Worm (Caenorhabditis elegans): ENCODE data around the gene cpt-6.

cpt-6 gene

ce11 chrV:6493821-6494220 lies at the start of gene cpt-6:
Gene cpt-6, minus strand, starts transcription at chrV:6493921.
- TF ChIP-seq pes-1 (GFP tag; IDR thresholded peaks at IDR 0.05) (no peak), aly-1 (tag; optimal IDR thresholded peaks at IDR 0.05) (no peak), flt-1 (GFP tag; IDR thresholded peaks at IDR 0.05) (no peak), ceh-13 (GFP tag; optimal IDR thresholded peaks at IDR 0.05) (no peak), scrt-1 (GFP tag; IDR thresholded peaks at IDR 0.05) (no peak), B0310.2 (tag; optimal IDR thresholded peaks at IDR 0.05) (no peak), ets-7 (tag; optimal IDR thresholded peaks at IDR 0.05) (no peak), ceh-36 (tag; optimal IDR thresholded peaks at IDR 0.05) (no peak), sea-1 (GFP tag; conservative IDR thresholded peaks at IDR 0.05) (no peak)

ce11 chrV:6541875-6542274 lies 48.2 kb upstream of the cpt-6 start:
- TF ChIP-seq hmg-4 (GFP tag; optimal IDR thresholded peaks at IDR 0.05): peak; percentile 11
- no peak for TF ChIP-seq tra-4 (tag; optimal IDR thresholded peaks at IDR 0.05)
- TF ChIP-seq scrt-1 (GFP tag; IDR thresholded peaks at IDR 0.05): no peak

- no peak for TF ChIP-seq tra-4 (tag; optimal IDR thresholded peaks at IDR 0.05)
- peak; percentile 5 for TF ChIP-seq aly-1 (tag; optimal IDR thresholded peaks at IDR 0.05)
- TF ChIP-seq hmg-4 (GFP tag; optimal IDR thresholded peaks at IDR 0.05): peak; percentile 17
Measured at ce11 chrV:6538323-6538722, 44.6 kb upstream of the cpt-6 start.

ce11 chrV:6533030-6533429 lies 39.3 kb upstream of the cpt-6 start, which contains the start of gene hpo-26:
Gene hpo-26, minus strand, starts transcription at chrV:6533060.
- TF ChIP-seq aly-1 (tag; optimal IDR thresholded peaks at IDR 0.05): no peak
- TF ChIP-seq ceh-13 (GFP tag; optimal IDR thresholded peaks at IDR 0.05): no peak
- TF ChIP-seq hmbx-1 (tag; optimal IDR thresholded peaks at IDR 0.05): no peak
- TF ChIP-seq ets-7 (tag; optimal IDR thresholded peaks at IDR 0.05): no peak
- no peak for TF ChIP-seq tbx-37 (GFP tag; conservative IDR thresholded peaks at IDR 0.05)

- TF ChIP-seq hnd-1 (tag; optimal IDR thresholded peaks at IDR 0.05): no peak
Measured at ce11 chrV:6524757-6525156, 31.0 kb upstream of the cpt-6 start, which contains the start of gene acs-1. Gene acs-1, plus strand, starts transcription at chrV:6524989.

ce11 chrV:6522879-6523497 lies 29.3 kb upstream of the cpt-6 start:
- TF ChIP-seq ceh-36 (tag; optimal IDR thresholded peaks at IDR 0.05) (no peak), hmbx-1 (tag; optimal IDR thresholded peaks at IDR 0.05) (no peak), hmg-4 (GFP tag; optimal IDR thresholded peaks at IDR 0.05) (no peak), sea-1 (GFP tag; conservative IDR thresholded peaks at IDR 0.05) (no peak), B0310.2 (tag; optimal IDR thresholded peaks at IDR 0.05) (no peak), pes-1 (GFP tag; IDR thresholded peaks at IDR 0.05) (no peak), flt-1 (GFP tag; IDR thresholded peaks at IDR 0.05) (no peak), tra-4 (tag; optimal IDR thresholded peaks at IDR 0.05) (no peak), hnd-1 (tag; optimal IDR thresholded peaks at IDR 0.05) (no peak), F13C5.2 (tag; optimal IDR thresholded peaks at IDR 0.05) (no peak), scrt-1 (GFP tag; IDR thresholded peaks at IDR 0.05) (no peak), tbx-11 (GFP tag; IDR thresholded peaks at IDR 0.05) (no peak), aly-1 (tag; optimal IDR thresholded peaks at IDR 0.05) (no peak), tbx-37 (GFP tag; conservative IDR thresholded peaks at IDR 0.05) (no peak), ama-1 (optimal IDR thresholded peaks at IDR 0.05) (no peak), ets-7 (tag; optimal IDR thresholded peaks at IDR 0.05) (no peak), ceh-13 (GFP tag; optimal IDR thresholded peaks at IDR 0.05) (no peak)

- TF ChIP-seq ets-7 (tag; optimal IDR thresholded peaks at IDR 0.05) (no peak), tbx-11 (GFP tag; IDR thresholded peaks at IDR 0.05) (no peak), flt-1 (GFP tag; IDR thresholded peaks at IDR 0.05) (no peak), pes-1 (GFP tag; IDR thresholded peaks at IDR 0.05) (no peak), hnd-1 (tag; optimal IDR thresholded peaks at IDR 0.05) (no peak), B0310.2 (tag; optimal IDR thresholded peaks at IDR 0.05) (no peak), hmbx-1 (tag; optimal IDR thresholded peaks at IDR 0.05) (no peak), ceh-36 (tag; optimal IDR thresholded peaks at IDR 0.05) (no peak), aly-1 (tag; optimal IDR thresholded peaks at IDR 0.05) (no peak), tra-4 (tag; optimal IDR thresholded peaks at IDR 0.05) (no peak), hmg-4 (GFP tag; optimal IDR thresholded peaks at IDR 0.05) (no peak), ceh-13 (GFP tag; optimal IDR thresholded peaks at IDR 0.05) (no peak), ama-1 (optimal IDR thresholded peaks at IDR 0.05) (no peak), sea-1 (GFP tag; conservative IDR thresholded peaks at IDR 0.05) (no peak), tbx-37 (GFP tag; conservative IDR thresholded peaks at IDR 0.05) (no peak), scrt-1 (GFP tag; IDR thresholded peaks at IDR 0.05) (no peak), F13C5.2 (tag; optimal IDR thresholded peaks at IDR 0.05) (no peak)
Measured at ce11 chrV:6520385-6521080, 26.8 kb upstream of the cpt-6 start, which contains the start of the genes F46E10.2 and F46E10.18. Gene F46E10.2, plus strand, starts transcription at chrV:6520435. Gene F46E10.18, plus strand, starts transcription at chrV:6521030.

ce11 chrV:6518225-6518396 lies 24.4 kb upstream of the cpt-6 start, which contains the start of gene F46E10.3:
Gene F46E10.3, plus strand, starts transcription at chrV:6518297.
- TF ChIP-seq hnd-1 (tag; optimal IDR thresholded peaks at IDR 0.05): no peak
- no peak for TF ChIP-seq F13C5.2 (tag; optimal IDR thresholded peaks at IDR 0.05)
- TF ChIP-seq tbx-37 (GFP tag; conservative IDR thresholded peaks at IDR 0.05): no peak
- TF ChIP-seq sea-1 (GFP tag; conservative IDR thresholded peaks at IDR 0.05): no peak
- TF ChIP-seq hmg-4 (GFP tag; optimal IDR thresholded peaks at IDR 0.05): no peak
- TF ChIP-seq pes-1 (GFP tag; IDR thresholded peaks at IDR 0.05): no peak
- no peak for TF ChIP-seq aly-1 (tag; optimal IDR thresholded peaks at IDR 0.05)
- TF ChIP-seq ceh-36 (tag; optimal IDR thresholded peaks at IDR 0.05): no peak
- no peak for TF ChIP-seq ama-1 (optimal IDR thresholded peaks at IDR 0.05)
- no peak for TF ChIP-seq ceh-13 (GFP tag; optimal IDR thresholded peaks at IDR 0.05)
- no peak for TF ChIP-seq tra-4 (tag; optimal IDR thresholded peaks at IDR 0.05)
- no peak for TF ChIP-seq hmbx-1 (tag; optimal IDR thresholded peaks at IDR 0.05)
- no peak for TF ChIP-seq B0310.2 (tag; optimal IDR thresholded peaks at IDR 0.05)
- no peak for TF ChIP-seq ets-7 (tag; optimal IDR thresholded peaks at IDR 0.05)

Measured in whole organism, early embryonic.